Worm (Caenorhabditis elegans): ENCODE measurements around the gene srb-1.
"Not testable (repeated sequence)": the region's sequence is repeated elsewhere in the genome, so short reads cannot be mapped to it uniquely, and the experiment has no call there.

Gene srb-1

DNA sequence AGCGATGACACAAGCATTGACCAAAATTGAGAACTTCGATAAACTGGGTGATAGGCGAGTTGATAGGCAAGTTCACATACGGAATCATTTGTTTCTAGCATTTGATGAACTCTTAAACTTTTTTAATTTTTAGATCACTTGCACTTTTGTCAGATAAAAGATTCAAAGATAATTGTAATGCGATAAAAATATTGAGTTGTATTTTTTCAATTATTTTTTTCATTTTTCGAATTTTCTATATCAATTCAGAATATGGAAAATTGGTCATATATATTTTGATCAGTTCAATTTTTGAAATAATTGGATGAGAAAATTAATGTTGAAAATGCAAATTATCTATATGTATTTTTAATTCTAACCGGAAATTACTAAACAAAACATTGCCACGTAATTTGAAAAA lies 4.1 kb downstream of the srb-1 start, which contains the start of gene srb-3:
Gene srb-3 (minus strand): TSS at position 101 of the 400 bp plus-strand sequence.
- TF ChIP-seq fos-1 (tag; optimal IDR thresholded peaks at IDR 0.05) = no peak
- TF ChIP-seq snpc-4 (tag; optimal IDR thresholded peaks at IDR 0.05) = no peak
- TF ChIP-seq pha-4 (tag; optimal IDR thresholded peaks at IDR 0.05) = no peak
- TF ChIP-seq ceh-28 (tag; optimal IDR thresholded peaks at IDR 0.05) = no peak
- no peak for TF ChIP-seq unc-39 (tag; optimal IDR thresholded peaks at IDR 0.05)

DNA sequence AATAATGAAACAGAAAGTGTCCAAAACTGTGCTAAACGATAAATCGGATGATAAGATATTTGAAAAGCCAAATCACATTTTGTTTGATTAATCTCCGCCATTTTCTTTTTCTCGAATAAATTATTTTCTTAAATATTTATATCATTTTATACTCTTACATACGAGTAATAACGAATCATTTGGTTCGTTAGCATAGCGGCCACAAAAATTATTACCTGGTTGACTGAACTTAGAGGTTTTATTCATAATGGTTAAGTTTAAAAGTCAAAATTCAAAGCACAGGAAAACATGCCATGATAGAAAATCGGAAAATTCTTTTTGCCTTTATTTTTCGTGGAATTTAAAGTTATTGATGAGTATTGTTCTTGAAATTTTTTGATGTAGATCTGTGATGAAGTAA lies 7.5 kb downstream of the srb-1 start, which contains the start of gene srb-5:
Gene srb-5 (minus strand): TSS at position 101 of the 400 bp plus-strand sequence.
- TF ChIP-seq ceh-82 (tag; optimal IDR thresholded peaks at IDR 0.05) (no peak), sea-2 (GFP tag; optimal IDR thresholded peaks at IDR 0.05) (no peak), nfya-1 (tag; optimal IDR thresholded peaks at IDR 0.05; ENCODE audit: insufficient read depth) (no peak), nhr-28 (tag; optimal IDR thresholded peaks at IDR 0.05) (no peak), ztf-11 (tag; optimal IDR thresholded peaks at IDR 0.05) (no peak), ceh-28 (tag; optimal IDR thresholded peaks at IDR 0.05) (no peak), skn-1 (tag; optimal IDR thresholded peaks at IDR 0.05) (no peak), egl-27 (tag; optimal IDR thresholded peaks at IDR 0.05) (no peak), elt-1 (tag; optimal IDR thresholded peaks at IDR 0.05) (no peak), fkh-10 (GFP tag; optimal IDR thresholded peaks at IDR 0.05) (no peak), pqm-1 (tag; optimal IDR thresholded peaks at IDR 0.05) (no peak)

DNA sequence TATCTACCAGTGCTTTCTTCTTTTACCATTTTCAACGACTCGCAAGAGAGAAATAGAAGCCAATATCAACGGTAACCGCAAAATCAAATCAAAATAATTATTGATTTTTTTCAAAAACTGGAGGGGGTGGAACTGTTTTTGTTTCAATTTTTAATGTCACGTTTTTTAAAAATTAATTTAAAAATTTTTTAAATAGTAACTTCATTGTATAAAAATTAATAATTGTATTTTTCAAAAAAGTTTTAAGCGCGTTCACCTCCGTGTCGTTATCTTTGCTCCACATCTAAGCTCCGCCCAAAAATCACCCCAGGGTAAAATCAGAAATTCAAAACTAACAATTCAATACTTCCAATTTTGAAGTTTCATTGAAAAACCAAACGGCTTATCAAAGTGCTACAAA lies 9.7 kb downstream of the srb-1 start, which contains the start of gene C27D6.11:
Gene C27D6.11 (minus strand): TSS at position 101 of the 400 bp plus-strand sequence.
- no peak for TF ChIP-seq nhr-237 (tag; optimal IDR thresholded peaks at IDR 0.05)
- no peak for TF ChIP-seq snpc-4 (tag; optimal IDR thresholded peaks at IDR 0.05)
- TF ChIP-seq sea-2 (GFP tag; optimal IDR thresholded peaks at IDR 0.05) = no peak

DNA sequence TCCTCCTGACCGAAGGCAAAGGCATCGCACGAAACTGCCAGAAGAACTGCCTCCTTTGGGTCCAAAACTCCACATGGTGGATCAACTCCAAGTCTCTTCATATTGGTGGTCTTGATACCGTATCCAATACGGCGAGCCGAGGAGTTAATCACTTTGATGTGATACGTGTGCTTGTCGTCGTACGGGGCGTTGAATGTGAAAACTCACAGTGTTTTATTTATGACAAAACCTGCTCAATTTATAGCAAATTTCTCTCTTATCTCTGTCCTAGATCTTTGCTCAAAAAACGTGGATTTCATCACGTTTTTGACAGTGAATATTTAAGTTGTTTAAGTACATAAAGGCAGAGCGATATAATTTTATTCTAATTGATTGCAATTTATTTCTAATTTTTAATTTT lies 12.1 kb downstream of the srb-1 start, which contains the start of gene F58A6.9:
Gene F58A6.9 (minus strand): TSS at position 101 of the 400 bp plus-strand sequence.
- not testable (repeated sequence) for TF ChIP-seq ceh-82 (tag; optimal IDR thresholded peaks at IDR 0.05); egl-5 (tag; optimal IDR thresholded peaks at IDR 0.05); nfya-1 (tag; optimal IDR thresholded peaks at IDR 0.05; ENCODE audit: insufficient read depth)

DNA sequence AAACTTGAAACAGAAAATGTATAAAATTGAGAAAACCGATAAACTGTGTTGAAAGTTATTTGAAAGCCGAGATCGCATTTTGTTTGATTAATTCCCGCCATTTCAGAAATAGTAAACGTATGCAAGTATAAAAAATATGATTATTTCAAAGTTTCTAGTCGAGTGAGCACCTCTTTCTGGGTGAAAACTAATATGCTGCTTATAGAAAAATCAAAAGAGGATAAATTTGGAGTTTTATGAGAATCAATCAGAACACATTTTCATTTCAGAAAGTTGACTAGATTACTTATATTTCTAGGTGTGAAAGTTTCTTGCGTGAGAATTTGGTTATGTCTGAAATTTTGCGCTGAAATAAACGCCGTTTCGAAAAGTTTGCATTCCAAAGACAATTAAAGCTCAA lies 13.3 kb downstream of the srb-1 start, which contains the start of gene srb-13:
Gene srb-13 (minus strand): TSS at position 101 of the 400 bp plus-strand sequence.
- TF ChIP-seq ztf-11 (tag; optimal IDR thresholded peaks at IDR 0.05) = no peak
- no peak for TF ChIP-seq pqm-1 (tag; optimal IDR thresholded peaks at IDR 0.05)
- TF ChIP-seq nhr-28 (tag; optimal IDR thresholded peaks at IDR 0.05) = no peak
- no peak for TF ChIP-seq aly-2 (tag; optimal IDR thresholded peaks at IDR 0.05)
- TF ChIP-seq nhr-67 (tag; optimal IDR thresholded peaks at IDR 0.05) = no peak
- no peak for TF ChIP-seq nhr-76 (tag; optimal IDR thresholded peaks at IDR 0.05)
- no peak for TF ChIP-seq fkh-2 (tag; optimal IDR thresholded peaks at IDR 0.05)

DNA sequence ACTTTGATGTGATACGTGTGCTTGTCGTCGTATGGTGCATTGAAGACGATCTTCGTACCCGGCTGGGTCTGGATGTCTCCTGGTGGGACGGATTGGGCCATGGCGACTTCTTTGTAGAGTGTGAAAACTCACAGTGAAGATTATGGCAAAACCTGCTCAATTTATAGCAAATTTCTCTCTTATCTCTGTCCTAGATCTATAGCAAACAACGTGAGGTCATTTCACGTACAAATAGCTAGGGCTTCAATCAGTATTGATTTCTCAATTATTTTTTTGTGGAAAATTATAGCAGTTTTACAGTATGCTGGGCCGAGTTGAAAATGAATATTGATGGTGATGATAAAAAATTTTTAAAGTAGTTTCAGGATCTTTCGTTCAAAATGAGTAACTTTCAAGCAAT lies 13.8 kb downstream of the srb-1 start, which contains the start of gene msp-45:
Gene msp-45 (minus strand): TSS at position 101 of the 400 bp plus-strand sequence.
- TF ChIP-seq nhr-12 (tag; optimal IDR thresholded peaks at IDR 0.05) (no peak), nhr-76 (tag; optimal IDR thresholded peaks at IDR 0.05) (no peak), zag-1 (tag; optimal IDR thresholded peaks at IDR 0.05) (no peak), lin-15B (tag; optimal IDR thresholded peaks at IDR 0.05) (no peak), egl-27 (tag; optimal IDR thresholded peaks at IDR 0.05) (no peak), nfya-1 (tag; optimal IDR thresholded peaks at IDR 0.05; ENCODE audit: insufficient read depth) (no peak), nhr-28 (tag; optimal IDR thresholded peaks at IDR 0.05) (no peak), unc-62 (GFP tag; optimal IDR thresholded peaks at IDR 0.05) (no peak), lin-39 (tag; optimal IDR thresholded peaks at IDR 0.05) (no peak), fkh-2 (tag; optimal IDR thresholded peaks at IDR 0.05) (no peak), hmg-11 (tag; optimal IDR thresholded peaks at IDR 0.05) (no peak), eor-1 (tag; optimal IDR thresholded peaks at IDR 0.05) (no peak), aly-2 (tag; optimal IDR thresholded peaks at IDR 0.05) (no peak), ztf-4 (tag; optimal IDR thresholded peaks at IDR 0.05) (no peak)

DNA sequence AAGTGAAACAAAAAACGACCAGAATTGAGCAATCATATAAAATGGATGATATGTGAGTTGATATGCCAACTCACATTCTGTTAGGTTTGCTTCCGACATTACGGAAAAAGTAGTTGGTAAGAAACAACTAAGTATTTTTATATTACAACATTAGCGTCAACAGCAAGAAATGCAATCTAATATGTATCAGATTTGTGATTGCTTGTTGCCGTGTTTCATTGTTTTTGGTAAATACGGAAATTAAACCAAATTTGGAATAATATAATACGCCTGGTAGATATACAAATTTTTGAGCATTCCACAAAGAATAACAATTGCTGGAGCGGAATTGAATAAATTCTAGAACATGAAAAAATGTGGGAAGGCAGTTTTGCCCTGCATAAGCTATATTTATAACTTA lies 16.3 kb downstream of the srb-1 start, which contains the start of gene srb-12:
Gene srb-12 (minus strand): TSS at position 101 of the 400 bp plus-strand sequence.
- TF ChIP-seq ceh-16 (tag; optimal IDR thresholded peaks at IDR 0.05) (no peak), sea-2 (GFP tag; optimal IDR thresholded peaks at IDR 0.05) (no peak), ceh-28 (tag; optimal IDR thresholded peaks at IDR 0.05) (no peak), pqm-1 (tag; optimal IDR thresholded peaks at IDR 0.05) (no peak), R02D3.7 (tag; optimal IDR thresholded peaks at IDR 0.05) (no peak), lin-15B (tag; optimal IDR thresholded peaks at IDR 0.05) (no peak), snpc-4 (tag; optimal IDR thresholded peaks at IDR 0.05) (no peak), nhr-76 (tag; optimal IDR thresholded peaks at IDR 0.05) (no peak), mml-1 (tag; optimal IDR thresholded peaks at IDR 0.05) (no peak), fos-1 (tag; optimal IDR thresholded peaks at IDR 0.05) (no peak), zag-1 (tag; optimal IDR thresholded peaks at IDR 0.05) (no peak), nhr-237 (tag; optimal IDR thresholded peaks at IDR 0.05) (no peak), fkh-10 (GFP tag; optimal IDR thresholded peaks at IDR 0.05) (no peak)

Measured in whole organism, L3 larva.